Fruit fly (Drosophila melanogaster): ENCODE data around the gene Wdr37.

The Wdr37 gene

dm6 chr3R:18398954-18399697, 3.4 kb downstream of the Wdr37 start, which contains the start of gene Vha100-2 (continued):
- TF ChIP-seq Hand (GFP tag; optimal IDR thresholded peaks at IDR 0.05) (peak; percentile 35), CG2678 (tag; optimal IDR thresholded peaks at IDR 0.05) (peak; percentile 33), CG15073 (GFP tag; optimal IDR thresholded peaks at IDR 0.05) (no peak), Max (GFP tag; optimal IDR thresholded peaks at IDR 0.05) (peak; percentile 57), bowl (GFP tag; IDR thresholded peaks at IDR 0.05) (no peak), cwo (GFP tag; optimal IDR thresholded peaks at IDR 0.05) (peak; percentile 75), Mrtf (GFP tag; IDR thresholded peaks at IDR 0.05) (no peak), Xbp1 (GFP tag; optimal IDR thresholded peaks at IDR 0.05) (peak; percentile 7), Gsc (GFP tag; IDR thresholded peaks at IDR 0.05) (no peak), Dip3 (GFP tag; optimal IDR thresholded peaks at IDR 0.05) (no peak), Sox102F (GFP tag; optimal IDR thresholded peaks at IDR 0.05) (peak; percentile 16), yki (optimal IDR thresholded peaks at IDR 0.05) (no peak), CG14965 (GFP tag; optimal IDR thresholded peaks at IDR 0.05; ENCODE audit: borderline replicate concordance) (no peak), CG42726 (GFP tag; IDR thresholded peaks at IDR 0.05; ENCODE audit: partially characterized antibody) (peak; percentile 26; the same call in 1 of the 2 replicates), CG17328 (GFP tag; IDR thresholded peaks at IDR 0.05) (no peak), Lhr (GFP tag; optimal IDR thresholded peaks at IDR 0.05) (peak; percentile 76), CTCF (GFP tag; optimal IDR thresholded peaks at IDR 0.05) (peak; percentile 39), hbn (GFP tag; IDR thresholded peaks at IDR 0.05; ENCODE audit: partially characterized antibody) (no peak), Scr (GFP tag; IDR thresholded peaks at IDR 0.05; ENCODE audit: partially characterized antibody) (peak; percentile 20; the same call in 1 of the 2 replicates), CG11696 (GFP tag; IDR thresholded peaks at IDR 0.05) (no peak; the same call in 1 of the 2 replicates), CG10321 (GFP tag; IDR thresholded peaks at IDR 0.05) (no peak), tio (GFP tag; optimal IDR thresholded peaks at IDR 0.05) (no peak), Bteb2 (GFP tag; optimal IDR thresholded peaks at IDR 0.05) (peak; percentile 23), bigmax (GFP tag; optimal IDR thresholded peaks at IDR 0.05) (peak; percentile 3), insv (GFP tag; optimal IDR thresholded peaks at IDR 0.05) (peak in 1 of 2 experiments; percentile 51), CG7271 (tag; optimal IDR thresholded peaks at IDR 0.05) (no peak), toy (GFP tag; IDR thresholded peaks at IDR 0.05) (no peak), gro (GFP tag; optimal IDR thresholded peaks at IDR 0.05) (no peak), CG18476 (GFP tag; optimal IDR thresholded peaks at IDR 0.05) (no peak), CG14441 (GFP tag; IDR thresholded peaks at IDR 0.05) (peak; percentile 65), NFAT (GFP tag; IDR thresholded peaks at IDR 0.05) (peak; percentile 70), wek (GFP tag; optimal IDR thresholded peaks at IDR 0.05) (peak; percentile 91), CG4707 (GFP tag; optimal IDR thresholded peaks at IDR 0.05) (no peak), pb (GFP tag; optimal IDR thresholded peaks at IDR 0.05) (no peak), tgo (GFP tag; IDR thresholded peaks at IDR 0.05) (peak; percentile 24; the same call in 1 of the 3 replicates), stwl (tag; optimal IDR thresholded peaks at IDR 0.05) (peak; percentile 94), Taf1 (GFP tag; IDR thresholded peaks at IDR 0.05) (no peak), HLH3B (GFP tag; IDR thresholded peaks at IDR 0.05) (peak; percentile 59), Gug (GFP tag; IDR thresholded peaks at IDR 0.05) (peak; percentile 33; the same call in 1 of the 4 replicates), caup (GFP tag; optimal IDR thresholded peaks at IDR 0.05; ENCODE audit: severe bottlenecking) (peak; percentile 41), fd3F (GFP tag; optimal IDR thresholded peaks at IDR 0.05) (no peak), Dip2 (GFP tag; IDR thresholded peaks at IDR 0.05) (no peak), hkb (optimal IDR thresholded peaks at IDR 0.05) (no peak), hkb (GFP tag; IDR thresholded peaks at IDR 0.05) (peak; percentile 53), ftz-f1 (GFP tag; optimal IDR thresholded peaks at IDR 0.05) (no peak), otp (GFP tag; IDR thresholded peaks at IDR 0.05) (0 out of 3 replicates have a peak, but pooled peaks have one; percentile 22), sc (optimal IDR thresholded peaks at IDR 0.05) (no peak), sc (GFP tag; optimal IDR thresholded peaks at IDR 0.05) (peak; percentile 4), CG13296 (GFP tag; optimal IDR thresholded peaks at IDR 0.05) (peak; percentile 56), CG18262 (tag; optimal IDR thresholded peaks at IDR 0.05) (no peak), grn (GFP tag; optimal IDR thresholded peaks at IDR 0.05) (peak; percentile 91)
